Fruit fly (Drosophila melanogaster) whole organism, wandering third instar larva: ENCODE measurements around the gene CG14837.

Source experiments
- Dif ChIP-seq: fragments of 200-275, 200-300 bp; sonication (Bioruptor generic); optimal IDR thresholded peaks from 2 replicates; lab custom pipeline; 2018; ENCODE audit warnings: missing biosample characterization, missing genetic modification characterization; ENCODE audit not compliant: partially characterized antibody
- HLH106 ChIP-seq: fragments of 200-800 bp; optimal IDR thresholded peaks from 3 replicates; lab custom pipeline; 2019; ENCODE audit warnings: missing biosample characterization, mild to moderate bottlenecking, missing genetic modification characterization, moderate library complexity
- Hnf4 ChIP-seq: fragments of 200-800 bp; sonication (Bioruptor generic); optimal IDR thresholded peaks from 2 replicates; lab custom pipeline; 2016; ENCODE audit warnings: missing biosample characterization, mild to moderate bottlenecking, missing genetic modification characterization
- N ChIP-seq: fragments of >200 bp; optimal IDR thresholded peaks from 2 replicates; lab custom pipeline; 2018; ENCODE audit warnings: missing biosample characterization, missing external identifiers, missing genetic modification characterization
- dmrt93B ChIP-seq: fragments of 200-800 bp; sonication (Bioruptor generic); optimal IDR thresholded peaks from 2 replicates; lab custom pipeline; 2018; ENCODE audit warnings: missing biosample characterization, mild to moderate bottlenecking, missing genetic modification characterization
- foxo ChIP-seq, 2 experiments: fragments of 200-800 bp; sonication (Bioruptor generic); optimal IDR thresholded peaks; 2 replicates in 1 of 2; 3 replicates in 1 of 2; lab custom pipeline; 2016 to 2017; ENCODE audit warnings: missing biosample characterization in 2 of 2, missing genetic modification characterization in 2 of 2
- h ChIP-seq: fragments of 200-800 bp; sonication (Bioruptor generic); optimal IDR thresholded peaks from 3 replicates; lab custom pipeline; 2016; ENCODE audit warnings: missing biosample characterization, mild to moderate bottlenecking, missing genetic modification characterization
- pan ChIP-seq: fragments of >200 bp; optimal IDR thresholded peaks from 2 replicates; lab custom pipeline; 2017

dm6 chr3L:7518351-7519102 is 41.3 kb downstream of the CG14837 start, which contains the start of gene ltl:
- TF ChIP-seq N (GFP tag; lab: Kevin White, UChicago) (no peak), Hnf4 (GFP tag; lab: Kevin White, UChicago) (no peak), Dif (GFP tag; lab: Kevin White, UChicago) (no peak), HLH106 (tag; lab: Kevin White, UChicago) (no peak), dmrt93B (no peak), foxo (GFP tag; optimal IDR thresholded peaks at IDR 0.05; lab: Kevin White, UChicago) (no peak), pan (lab: Kevin White, UChicago) (no peak), h (GFP tag; lab: Kevin White, UChicago) (no peak)
